Worm (Caenorhabditis elegans): ENCODE data around the gene Y69A2AL.2.

- no peak for TF ChIP-seq unc-39 (tag; optimal IDR thresholded peaks at IDR 0.05)
- TF ChIP-seq dmd-4 (tag; optimal IDR thresholded peaks at IDR 0.05): no peak
Observed at ce11 chrIV:2495118-2495785, 13.2 kb downstream of the Y69A2AL.2 start, which contains the start of the genes ccdc-12 and Y69A2AR.18.
